Worm (Caenorhabditis elegans) whole organism, L2 larva: ENCODE measurements around the gene F26D2.13.

Source experiments
- aly-2 ChIP-seq: fragments of 150-350 bp; optimal IDR thresholded peaks from 2 replicates; lab custom pipeline; 2014; ENCODE audit warnings: missing biosample characterization, missing genetic modification characterization
- mdl-1 ChIP-seq, 2 experiments: fragments of 150-350 bp in 1 of 2; sonication (generic microtip) in 1 of 2; optimal IDR thresholded peaks; 2 replicates each; lab custom pipeline; 2017; ENCODE audit warnings: missing biosample characterization in 2 of 2, missing genetic modification characterization in 2 of 2
- ztf-11 ChIP-seq: sonication (generic microtip); optimal IDR thresholded peaks from 2 replicates; lab custom pipeline; 2017; ENCODE audit warnings: missing biosample characterization, missing genetic modification characterization

DNA sequence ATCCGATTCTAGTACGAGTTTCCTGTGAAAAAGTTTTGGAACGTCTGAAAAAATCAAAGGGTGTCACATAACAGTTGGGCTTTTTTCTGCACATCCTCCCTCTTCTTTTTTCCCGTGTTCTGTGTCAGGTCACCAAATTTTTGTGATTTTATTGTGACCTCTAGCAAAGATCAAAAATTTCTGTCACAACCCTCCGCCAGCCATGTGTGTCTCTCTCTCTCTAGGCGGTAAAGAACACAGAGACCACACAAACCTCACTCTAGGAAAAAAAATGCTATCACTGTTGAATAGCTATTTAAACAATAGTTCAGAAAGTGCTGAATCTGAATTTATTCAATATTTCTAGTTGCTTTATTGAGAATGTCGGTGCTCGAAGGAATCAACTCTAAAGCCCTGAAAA lies 44.8 kb downstream of the F26D2.13 start, which contains the start of gene gst-44:
- TF ChIP-seq aly-2 (tag; lab: Kevin White, UChicago) (no peak), ztf-11 (tag; lab: Kevin White, UChicago) (no peak), mdl-1 (tag; optimal IDR thresholded peaks at IDR 0.05; lab: Kevin White, UChicago) (no peak)
